Fruit fly (Drosophila melanogaster): ENCODE measurements around the gene CG12506.

The CG12506 gene

DNA sequence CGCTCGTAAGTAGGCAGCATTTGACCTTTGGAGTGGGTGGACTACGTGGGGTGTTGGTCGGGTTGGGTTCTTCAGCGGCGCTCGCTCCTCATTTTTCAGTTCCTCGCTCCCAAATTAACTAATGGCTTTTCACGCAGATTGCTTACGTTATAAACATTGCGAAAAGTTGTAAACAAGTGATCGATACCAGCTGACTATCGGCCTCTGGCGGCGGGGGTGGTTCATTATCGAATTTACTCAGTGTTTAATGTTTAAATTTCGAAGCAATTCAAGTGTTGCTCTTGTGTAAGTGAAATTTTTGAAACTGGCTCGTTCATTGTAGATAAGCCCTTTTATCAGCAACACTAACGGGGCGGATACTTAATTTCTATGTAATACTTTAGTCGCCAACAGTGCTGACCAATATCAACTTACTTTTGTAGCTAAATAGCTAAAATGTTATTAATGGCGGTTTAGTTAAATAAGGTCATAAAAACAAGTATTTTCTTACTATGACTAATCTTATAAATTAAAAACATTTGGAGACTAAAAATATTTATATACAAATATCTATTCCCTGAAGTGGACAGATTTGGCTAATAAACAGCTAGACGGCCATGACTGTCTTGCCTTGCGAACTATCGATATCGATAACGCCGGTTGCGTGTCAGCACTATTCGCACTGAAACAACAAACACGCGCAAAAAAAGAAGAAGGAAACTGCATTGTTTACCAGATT is 46.1 kb downstream of the CG12506 start, which contains the start of the genes PGAP2 and Clp (continued):
- TF ChIP-seq lov (optimal IDR thresholded peaks at IDR 0.05) (no peak), lov (GFP tag; IDR thresholded peaks at IDR 0.05) (no peak), sim (GFP tag; IDR thresholded peaks at IDR 0.05) (no peak), CG8944 (GFP tag; optimal IDR thresholded peaks at IDR 0.05) (peak; percentile 12), Trl (optimal IDR thresholded peaks at IDR 0.05) (no peak), Trl (GFP tag; optimal IDR thresholded peaks at IDR 0.05) (no peak), Sry-β (GFP tag; optimal IDR thresholded peaks at IDR 0.05) (peak; percentile 99), CG12299 (tag; optimal IDR thresholded peaks at IDR 0.05) (peak; percentile 45), unpg (GFP tag; optimal IDR thresholded peaks at IDR 0.05) (peak; percentile 69), CG18011 (GFP tag; optimal IDR thresholded peaks at IDR 0.05) (peak; percentile 9), CG12391 (tag; optimal IDR thresholded peaks at IDR 0.05) (peak; percentile 89), CG17328 (GFP tag; IDR thresholded peaks at IDR 0.05) (peak; percentile 70), btn (GFP tag; optimal IDR thresholded peaks at IDR 0.05) (no peak), crp (GFP tag; optimal IDR thresholded peaks at IDR 0.05) (peak in 1 of 2 experiments; percentile 51), Dp (GFP tag; optimal IDR thresholded peaks at IDR 0.05) (peak; percentile 17), H15 (GFP tag; IDR thresholded peaks at IDR 0.05) (peak; percentile 73), CG6791 (GFP tag; IDR thresholded peaks at IDR 0.05; ENCODE audit: partially characterized antibody) (no peak), NC2α (GFP tag; optimal IDR thresholded peaks at IDR 0.05) (no peak), corto (GFP tag; optimal IDR thresholded peaks at IDR 0.05) (no peak), Taf1 (GFP tag; IDR thresholded peaks at IDR 0.05) (peak; percentile 24; the same call in 1 of the 2 replicates), tap (tag; optimal IDR thresholded peaks at IDR 0.05) (no peak), CG14860 (GFP tag; IDR thresholded peaks at IDR 0.05; ENCODE audit: partially characterized antibody) (peak; percentile 65; the same call in 2 of the 3 replicates), CG2199 (GFP tag; IDR thresholded peaks at IDR 0.05) (no peak), tna (GFP tag; IDR thresholded peaks at IDR 0.05; ENCODE audit: partially characterized antibody) (peak; percentile 7; the same call in 1 of the 2 replicates), chm (GFP tag; IDR thresholded peaks at IDR 0.05) (no peak), CG14965 (GFP tag; optimal IDR thresholded peaks at IDR 0.05; ENCODE audit: borderline replicate concordance) (no peak), CG11398 (GFP tag; optimal IDR thresholded peaks at IDR 0.05) (no peak), chinmo (GFP tag; IDR thresholded peaks at IDR 0.05; ENCODE audit: partially characterized antibody) (no peak), ewg (GFP tag; optimal IDR thresholded peaks at IDR 0.05) (peak; percentile 54), Scr (GFP tag; IDR thresholded peaks at IDR 0.05; ENCODE audit: partially characterized antibody) (peak; percentile 67; the same call in 1 of the 2 replicates), CG30431 (GFP tag; optimal IDR thresholded peaks at IDR 0.05) (peak; percentile 19), CG11504 (tag; optimal IDR thresholded peaks at IDR 0.05) (peak; percentile 80), cg (GFP tag; optimal IDR thresholded peaks at IDR 0.05) (no peak), CG14441 (GFP tag; IDR thresholded peaks at IDR 0.05) (peak; percentile 76), BEAF-32 (GFP tag; optimal IDR thresholded peaks at IDR 0.05) (peak; percentile 77), Doc2 (GFP tag; IDR thresholded peaks at IDR 0.05) (no peak), CG11560 (tag; IDR thresholded peaks at IDR 0.05) (no peak), Chrac-16 (GFP tag; optimal IDR thresholded peaks at IDR 0.05) (peak; percentile 74), p53 (GFP tag; optimal IDR thresholded peaks at IDR 0.05) (no peak), dysf (GFP tag; IDR thresholded peaks at IDR 0.05) (peak; percentile 81), CG9797 (GFP tag; optimal IDR thresholded peaks at IDR 0.05) (peak; percentile 9), H2.0 (GFP tag; IDR thresholded peaks at IDR 0.05) (peak; percentile 83), jumu (GFP tag; optimal IDR thresholded peaks at IDR 0.05) (peak; percentile 25), eve (GFP tag; optimal IDR thresholded peaks at IDR 0.05) (no peak), hth (optimal IDR thresholded peaks at IDR 0.05) (no peak), Asciz (GFP tag; optimal IDR thresholded peaks at IDR 0.05) (no peak), sr (GFP tag; IDR thresholded peaks at IDR 0.05) (no peak), dmrt99B (tag; optimal IDR thresholded peaks at IDR 0.05) (no peak), usp (GFP tag; optimal IDR thresholded peaks at IDR 0.05) (no peak), Antp (GFP tag; optimal IDR thresholded peaks at IDR 0.05) (peak; percentile 31)
